Worm (Caenorhabditis elegans): ENCODE measurements around the gene taf-13.

ce11 chrII:10630944-10631343, 25.5 kb upstream of the taf-13 start:
- TF ChIP-seq him-1 (tag; optimal IDR thresholded peaks at IDR 0.05) (no peak), W03F9.2 (tag; optimal IDR thresholded peaks at IDR 0.05) (no peak)
